Fruit fly (Drosophila melanogaster): ENCODE measurements around the gene TyrRII.

The TyrRII gene

dm6 chr3R:17781371-17781770, 45.0 kb downstream of the TyrRII start (continued):
- no peak for TF ChIP-seq dsf (GFP tag; optimal IDR thresholded peaks at IDR 0.05; ENCODE audit: borderline replicate concordance)
- no peak for TF ChIP-seq Hr83 (GFP tag; optimal IDR thresholded peaks at IDR 0.05; ENCODE audit: poor library complexity, severe bottlenecking)
- TF ChIP-seq Hr78 (GFP tag; optimal IDR thresholded peaks at IDR 0.05): no peak
- peak; percentile 22 for TF ChIP-seq br (GFP tag; optimal IDR thresholded peaks at IDR 0.05)
- TF ChIP-seq N (GFP tag; optimal IDR thresholded peaks at IDR 0.05): no peak
- peak; percentile 37 for TF ChIP-seq h (GFP tag; optimal IDR thresholded peaks at IDR 0.05)
- TF ChIP-seq GATAd (GFP tag; optimal IDR thresholded peaks at IDR 0.05): no peak
- peak; percentile 54 for TF ChIP-seq sv (GFP tag; optimal IDR thresholded peaks at IDR 0.05)
- no peak for TF ChIP-seq CrebA (GFP tag; optimal IDR thresholded peaks at IDR 0.05; ENCODE audit: borderline replicate concordance)
- TF ChIP-seq fru (GFP tag; optimal IDR thresholded peaks at IDR 0.05): peak; percentile 31
- TF ChIP-seq Sp1 (GFP tag; optimal IDR thresholded peaks at IDR 0.05): no peak
- no peak for TF ChIP-seq dl (GFP tag; optimal IDR thresholded peaks at IDR 0.05; ENCODE audit: insufficient read depth in 1 of 2, partially characterized antibody in 2 of 2)
- no peak for TF ChIP-seq CG32264 (GFP tag; optimal IDR thresholded peaks at IDR 0.05)
- peak; percentile 46 for TF ChIP-seq ey (GFP tag; optimal IDR thresholded peaks at IDR 0.05)
- no peak for TF ChIP-seq usp (GFP tag; optimal IDR thresholded peaks at IDR 0.05)
- no peak for TF ChIP-seq Myc (optimal IDR thresholded peaks at IDR 0.05)
- no peak for TF ChIP-seq Vsx2 (GFP tag; optimal IDR thresholded peaks at IDR 0.05; ENCODE audit: partially characterized antibody)

- TF ChIP-seq sv (GFP tag; optimal IDR thresholded peaks at IDR 0.05): no peak
- peak; percentile 4 for TF ChIP-seq Dfd (GFP tag; optimal IDR thresholded peaks at IDR 0.05)
These were observed 46.7 kb downstream of the TyrRII start for dm6 chr3R:17783144-17783543.

dm6 chr3R:17784189-17784588, 47.8 kb downstream of the TyrRII start:
- TF ChIP-seq GATAd (GFP tag; optimal IDR thresholded peaks at IDR 0.05) (no peak), dl (GFP tag; optimal IDR thresholded peaks at IDR 0.05; ENCODE audit: insufficient read depth in 1 of 2, partially characterized antibody in 2 of 2) (no peak), br (GFP tag; optimal IDR thresholded peaks at IDR 0.05) (no peak), jim (GFP tag; optimal IDR thresholded peaks at IDR 0.05) (no peak), Jra (GFP tag; optimal IDR thresholded peaks at IDR 0.05) (no peak), ey (GFP tag; optimal IDR thresholded peaks at IDR 0.05) (no peak), N (GFP tag; optimal IDR thresholded peaks at IDR 0.05) (no peak), OdsH (GFP tag; optimal IDR thresholded peaks at IDR 0.05) (no peak), rgr (GFP tag; optimal IDR thresholded peaks at IDR 0.05) (no peak), woc (GFP tag; optimal IDR thresholded peaks at IDR 0.05) (no peak), sage (GFP tag; optimal IDR thresholded peaks at IDR 0.05) (no peak)

- no peak for TF ChIP-seq lola (GFP tag; optimal IDR thresholded peaks at IDR 0.05)
- TF ChIP-seq pan (optimal IDR thresholded peaks at IDR 0.05): no peak
- no peak for TF ChIP-seq Abd-B (GFP tag; optimal IDR thresholded peaks at IDR 0.05)
- TF ChIP-seq OdsH (GFP tag; optimal IDR thresholded peaks at IDR 0.05): no peak
- TF ChIP-seq woc (GFP tag; optimal IDR thresholded peaks at IDR 0.05): no peak
- no peak for TF ChIP-seq brk (GFP tag; optimal IDR thresholded peaks at IDR 0.05)
- TF ChIP-seq h (GFP tag; optimal IDR thresholded peaks at IDR 0.05): no peak
- no peak for TF ChIP-seq ey (GFP tag; optimal IDR thresholded peaks at IDR 0.05)
- no peak for TF ChIP-seq Mio (GFP tag; optimal IDR thresholded peaks at IDR 0.05)
- no peak for TF ChIP-seq CG9705 (GFP tag; optimal IDR thresholded peaks at IDR 0.05)
- TF ChIP-seq sv (GFP tag; optimal IDR thresholded peaks at IDR 0.05): no peak
- TF ChIP-seq Hr78 (GFP tag; optimal IDR thresholded peaks at IDR 0.05): no peak
- no peak for TF ChIP-seq Sp1 (GFP tag; optimal IDR thresholded peaks at IDR 0.05)
- TF ChIP-seq jim (GFP tag; optimal IDR thresholded peaks at IDR 0.05): no peak
- TF ChIP-seq tai (GFP tag; optimal IDR thresholded peaks at IDR 0.05): no peak
- no peak for TF ChIP-seq dsf (GFP tag; optimal IDR thresholded peaks at IDR 0.05; ENCODE audit: borderline replicate concordance)
- no peak for TF ChIP-seq N (GFP tag; optimal IDR thresholded peaks at IDR 0.05)
These were observed 51.4 kb downstream of the TyrRII start for dm6 chr3R:17787780-17788179.

- TF ChIP-seq tai (GFP tag; optimal IDR thresholded peaks at IDR 0.05): no peak
- no peak for TF ChIP-seq OdsH (GFP tag; optimal IDR thresholded peaks at IDR 0.05)
- TF ChIP-seq Rel (GFP tag; optimal IDR thresholded peaks at IDR 0.05): no peak
- TF ChIP-seq Rel (tag; optimal IDR thresholded peaks at IDR 0.05): no peak
- no peak for TF ChIP-seq br (GFP tag; optimal IDR thresholded peaks at IDR 0.05)
- no peak for TF ChIP-seq brk (GFP tag; optimal IDR thresholded peaks at IDR 0.05)
- TF ChIP-seq Dif (GFP tag; optimal IDR thresholded peaks at IDR 0.05; ENCODE audit: partially characterized antibody): no peak
- TF ChIP-seq ey (GFP tag; optimal IDR thresholded peaks at IDR 0.05): no peak
- no peak for TF ChIP-seq Myc (optimal IDR thresholded peaks at IDR 0.05)
- TF ChIP-seq Hr83 (GFP tag; optimal IDR thresholded peaks at IDR 0.05; ENCODE audit: poor library complexity, severe bottlenecking): no peak
- no peak for TF ChIP-seq Mio (GFP tag; optimal IDR thresholded peaks at IDR 0.05)
- TF ChIP-seq N (GFP tag; optimal IDR thresholded peaks at IDR 0.05): no peak
These were observed 53.5 kb downstream of the TyrRII start for dm6 chr3R:17789937-17790336.

All from whole organism, wandering third instar larva.